Worm (Caenorhabditis elegans) whole organism, L2 larva: Measurements from ENCODE around the gene R02E4.3.
A peak's percentile ranks its signal among the peaks of the same experiment; 100 is the strongest.

Experiments
- F13H6.1 ChIP-seq: sonication (generic microtip); optimal IDR thresholded peaks from 2 replicates; lab custom pipeline; 2016; ENCODE audit warnings: missing genetic modification characterization, missing compliant biosample characterization
- Y55F3AM.14 ChIP-seq: fragments of 200-800 bp; sonication (Bioruptor generic); optimal IDR thresholded peaks from 2 replicates; lab custom pipeline; 2018; ENCODE audit warnings: mild to moderate bottlenecking, missing genetic modification characterization, missing compliant biosample characterization
- alr-1 ChIP-seq: fragments of 150-350 bp; optimal IDR thresholded peaks from 2 replicates; lab custom pipeline; 2014; ENCODE audit warnings: missing biosample characterization, missing genetic modification characterization
- aly-2 ChIP-seq: fragments of 150-350 bp; optimal IDR thresholded peaks from 2 replicates; lab custom pipeline; 2014; ENCODE audit warnings: missing biosample characterization, missing genetic modification characterization
- ama-1 ChIP-seq: fragments of 150-350 bp; optimal IDR thresholded peaks from 2 replicates; lab custom pipeline; 2018; ENCODE audit warnings: inconsistent platforms
- ceh-16 ChIP-seq: fragments of 150-350 bp; optimal IDR thresholded peaks from 2 replicates; lab custom pipeline; 2014; ENCODE audit warnings: missing biosample characterization, missing genetic modification characterization
- ceh-82 ChIP-seq: fragments of 150-350 bp; optimal IDR thresholded peaks from 2 replicates; lab custom pipeline; 2014; ENCODE audit warnings: missing biosample characterization, missing genetic modification characterization
- crh-2 ChIP-seq: sonication (generic microtip); optimal IDR thresholded peaks from 2 replicates; lab custom pipeline; 2017; ENCODE audit warnings: missing biosample characterization, missing genetic modification characterization
- dmd-4 ChIP-seq: sonication (generic microtip); optimal IDR thresholded peaks from 2 replicates; lab custom pipeline; 2017; ENCODE audit warnings: missing biosample characterization, missing genetic modification characterization
- egl-27 ChIP-seq: sonication (generic microtip); optimal IDR thresholded peaks from 3 replicates; lab custom pipeline; 2017; ENCODE audit warnings: missing biosample characterization, missing genetic modification reagents, missing genetic modification characterization
- elt-1 ChIP-seq: fragments of 150-350 bp; optimal IDR thresholded peaks from 2 replicates; lab custom pipeline; 2014; ENCODE audit warnings: missing biosample characterization, missing genetic modification characterization
- gmeb-1 ChIP-seq: fragments of 150-350 bp; optimal IDR thresholded peaks from 2 replicates; lab custom pipeline; 2014; ENCODE audit warnings: missing biosample characterization, missing genetic modification characterization
- lin-11 ChIP-seq: fragments of 150-350 bp; sonication (generic microtip); optimal IDR thresholded peaks from 2 replicates; lab custom pipeline; 2014; ENCODE audit warnings: missing biosample characterization, missing genetic modification characterization, inconsistent platforms, mixed read lengths
- lin-39 ChIP-seq: fragments of 150-350 bp; optimal IDR thresholded peaks from 2 replicates; lab custom pipeline; 2014; ENCODE audit warnings: missing biosample characterization, missing genetic modification reagents, missing genetic modification characterization
- mab-5 ChIP-seq: fragments of 150-350 bp; optimal IDR thresholded peaks from 2 replicates; lab custom pipeline; 2014; ENCODE audit warnings: missing biosample characterization, missing genetic modification characterization
- mbf-1 ChIP-seq: sonication (generic microtip); optimal IDR thresholded peaks from 2 replicates; lab custom pipeline; 2017; ENCODE audit warnings: missing biosample characterization, missing genetic modification characterization
- mdl-1 ChIP-seq, 2 experiments: fragments of 150-350 bp in 1 of 2; sonication (generic microtip) in 1 of 2; optimal IDR thresholded peaks; 2 replicates each; lab custom pipeline; 2017; ENCODE audit warnings: missing biosample characterization in 2 of 2, missing genetic modification characterization in 2 of 2
- nhr-11 ChIP-seq: fragments of 150-350 bp; optimal IDR thresholded peaks from 2 replicates; lab custom pipeline; 2014; ENCODE audit warnings: missing biosample characterization, missing genetic modification characterization
- nhr-12 ChIP-seq: fragments of 150-350 bp; optimal IDR thresholded peaks from 2 replicates; lab custom pipeline; 2014; ENCODE audit warnings: missing biosample characterization, missing genetic modification characterization
- nhr-23 ChIP-seq: fragments of 150-350 bp; optimal IDR thresholded peaks from 2 replicates; lab custom pipeline; 2014; ENCODE audit warnings: missing biosample characterization, missing genetic modification reagents, missing genetic modification characterization
- nhr-237 ChIP-seq: fragments of 150-350 bp; optimal IDR thresholded peaks from 2 replicates; lab custom pipeline; 2014; ENCODE audit warnings: missing biosample characterization, missing genetic modification characterization
- nhr-25 ChIP-seq: fragments of 150-350 bp; sonication (generic microtip); optimal IDR thresholded peaks from 3 replicates; lab custom pipeline; 2014; ENCODE audit warnings: missing biosample characterization, missing genetic modification characterization
- nhr-6 ChIP-seq: fragments of 150-350 bp; optimal IDR thresholded peaks from 2 replicates; lab custom pipeline; 2014; ENCODE audit warnings: missing biosample characterization, missing genetic modification characterization
- nhr-77 ChIP-seq: fragments of 150-350 bp; optimal IDR thresholded peaks from 2 replicates; lab custom pipeline; 2014; ENCODE audit warnings: missing biosample characterization, missing genetic modification characterization
- sem-4 ChIP-seq: fragments of 150-350 bp; optimal IDR thresholded peaks from 2 replicates; lab custom pipeline; 2014; ENCODE audit warnings: missing biosample characterization, missing genetic modification reagents, missing genetic modification characterization
- skn-1 ChIP-seq: sonication (generic microtip); optimal IDR thresholded peaks from 2 replicates; lab custom pipeline; 2017; ENCODE audit warnings: missing biosample characterization, missing genetic modification characterization
- sma-3 ChIP-seq: sonication (generic microtip); optimal IDR thresholded peaks from 2 replicates; lab custom pipeline; 2016; ENCODE audit warnings: missing genetic modification reagents, missing genetic modification characterization, missing compliant biosample characterization
- snpc-4 ChIP-seq: fragments of 150-350 bp; optimal IDR thresholded peaks from 2 replicates; lab custom pipeline; 2014; ENCODE audit warnings: missing biosample characterization, missing genetic modification characterization
- unc-39 ChIP-seq: fragments of 150-350 bp; optimal IDR thresholded peaks from 2 replicates; lab custom pipeline; 2014; ENCODE audit warnings: missing biosample characterization, missing genetic modification characterization
- unc-55 ChIP-seq: fragments of 150-350 bp; sonication (generic microtip); optimal IDR thresholded peaks from 3 replicates; lab custom pipeline; 2014; ENCODE audit warnings: missing biosample characterization, missing genetic modification reagents, missing genetic modification characterization
- unc-62 ChIP-seq: fragments of 150-350 bp; optimal IDR thresholded peaks from 2 replicates; lab custom pipeline; 2014; ENCODE audit warnings: missing biosample characterization, missing genetic modification reagents, missing genetic modification characterization
- zag-1 ChIP-seq: fragments of 150-350 bp; optimal IDR thresholded peaks from 2 replicates; lab custom pipeline; 2014; ENCODE audit warnings: missing biosample characterization, missing genetic modification characterization
- ztf-4 ChIP-seq: fragments of 150-350 bp; optimal IDR thresholded peaks from 2 replicates; lab custom pipeline; 2014; ENCODE audit warnings: missing biosample characterization, missing genetic modification characterization

Gene R02E4.3

ce11 chrX:4106896-4107505, 5.1 kb upstream of the R02E4.3 start, which contains the start of gene R02E4.2:
TSS of gene R02E4.2 (plus strand) at chrX:4107455.
- no peak for TF ChIP-seq lin-39 (tag; lab: Kevin White, UChicago)
- TF ChIP-seq zag-1 (tag; lab: Kevin White, UChicago), result no peak
- no peak for TF ChIP-seq lin-11 (tag; lab: Kevin White, UChicago)
- TF ChIP-seq aly-2 (tag; lab: Kevin White, UChicago), result no peak
- no peak for TF ChIP-seq Y55F3AM.14 (GFP tag; lab: Kevin White, UChicago)
- no peak for TF ChIP-seq ceh-16 (tag; lab: Kevin White, UChicago)
- no peak for TF ChIP-seq mdl-1 (tag; optimal IDR thresholded peaks at IDR 0.05; lab: Kevin White, UChicago)
- TF ChIP-seq nhr-12 (tag; lab: Kevin White, UChicago), result no peak
- TF ChIP-seq dmd-4, result no peak
- no peak for TF ChIP-seq alr-1 (tag; lab: Kevin White, UChicago)
- TF ChIP-seq skn-1 (tag; lab: Kevin White, UChicago), result no peak
- TF ChIP-seq elt-1 (tag; lab: Kevin White, UChicago), result no peak
- TF ChIP-seq nhr-77, result no peak
- TF ChIP-seq nhr-23, result no peak
- no peak for TF ChIP-seq gmeb-1
- TF ChIP-seq ceh-82 (tag; lab: Kevin White, UChicago), result no peak
- TF ChIP-seq mbf-1 (tag; lab: Kevin White, UChicago), result no peak
- no peak for TF ChIP-seq egl-27 (tag; lab: Kevin White, UChicago)
- no peak for TF ChIP-seq unc-55 (GFP tag; lab: Kevin White, UChicago)

- no peak for TF ChIP-seq zag-1 (tag; lab: Kevin White, UChicago)
- no peak for TF ChIP-seq nhr-11 (tag; lab: Kevin White, UChicago)
- TF ChIP-seq sem-4 (tag; lab: Kevin White, UChicago), result no peak
- no peak for TF ChIP-seq F13H6.1
- no peak for TF ChIP-seq nhr-6 (tag; lab: Kevin White, UChicago)
- TF ChIP-seq unc-39, result no peak
- TF ChIP-seq sma-3 (GFP tag; lab: Kevin White, UChicago), result no peak
- TF ChIP-seq ceh-16 (tag; lab: Kevin White, UChicago), result no peak
- TF ChIP-seq gmeb-1, result no peak
- no peak for TF ChIP-seq ztf-4 (tag; lab: Kevin White, UChicago)
- TF ChIP-seq elt-1 (tag; lab: Kevin White, UChicago), result no peak
- TF ChIP-seq mbf-1 (tag; lab: Kevin White, UChicago), result no peak
- no peak for TF ChIP-seq Y55F3AM.14 (GFP tag; lab: Kevin White, UChicago)
- TF ChIP-seq nhr-12 (tag; lab: Kevin White, UChicago), result no peak
These were observed 2.5 kb upstream of the R02E4.3 start, which contains the start of gene R02E4.1 for ce11 chrX:4104435-4104834. TSS of gene R02E4.1 (minus strand) at chrX:4104535.

DNA sequence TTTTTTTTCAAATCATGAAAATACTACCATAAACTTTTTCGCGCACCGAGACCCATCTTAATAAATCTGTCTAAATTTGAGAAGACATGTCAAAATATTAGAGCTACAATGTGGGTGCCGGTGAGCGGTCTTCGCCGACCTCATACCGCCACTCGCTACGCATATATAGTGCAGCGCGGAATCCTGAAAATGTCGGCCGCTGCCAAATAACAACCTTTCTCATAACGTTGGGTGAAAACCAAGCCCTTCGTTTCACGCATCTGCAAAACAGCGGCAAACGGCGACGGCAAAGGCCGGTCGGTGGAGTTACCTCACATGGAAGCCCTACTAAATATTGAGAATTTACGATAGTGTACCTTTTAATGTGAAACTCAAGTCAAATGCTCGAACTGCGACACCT, 1.1 kb upstream of the R02E4.3 start:
- no peak for TF ChIP-seq nhr-11 (tag; lab: Kevin White, UChicago)
- TF ChIP-seq crh-2 (tag; lab: Kevin White, UChicago), result no peak
- peak; percentile 85 for TF ChIP-seq snpc-4 (tag; lab: Kevin White, UChicago)

DNA sequence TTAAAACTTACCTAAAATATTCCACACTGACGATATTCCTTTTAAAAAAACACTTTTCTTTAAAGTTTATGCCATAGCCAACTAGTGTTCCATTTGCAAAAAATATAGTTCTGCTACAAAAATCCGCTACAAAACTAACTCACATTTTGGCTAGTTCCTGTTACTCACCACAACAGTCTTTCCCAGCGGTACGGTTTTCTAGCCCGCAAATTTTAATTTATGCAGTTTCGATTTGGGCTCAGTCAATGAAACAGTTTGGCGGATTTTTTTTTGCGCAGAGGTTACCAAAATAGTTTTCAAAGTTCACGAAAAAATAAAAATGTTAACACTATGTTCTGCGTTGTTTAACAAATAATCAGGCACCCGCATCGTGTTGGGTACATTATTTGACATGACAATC, 712 bp downstream of the R02E4.3 start:
- TF ChIP-seq unc-55 (GFP tag; lab: Kevin White, UChicago), result no peak
- TF ChIP-seq ama-1 (lab: Kevin White, UChicago), result peak; percentile 52

DNA sequence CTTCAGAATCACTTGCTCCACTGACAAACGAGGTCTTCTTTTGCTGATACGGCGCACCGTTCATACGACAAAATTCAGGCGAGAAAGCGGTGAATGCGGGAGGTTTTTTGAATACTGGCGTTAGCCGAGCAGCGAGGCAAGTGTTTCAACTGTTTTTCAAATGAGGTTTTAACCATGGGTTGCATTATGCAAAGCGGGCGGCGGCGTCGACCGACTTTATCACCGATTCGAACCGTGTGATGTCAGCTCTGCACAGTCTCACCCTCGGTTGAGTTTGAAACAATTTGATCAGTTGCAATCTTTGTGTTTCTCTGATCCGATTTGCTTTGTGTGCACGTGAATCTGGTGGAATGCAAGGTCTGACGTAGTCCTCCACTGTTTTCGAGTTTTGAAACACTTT, 1.5 kb downstream of the R02E4.3 start, which contains the start of gene clh-4:
TSS of gene clh-4 (minus strand) at position 101 of the 400 bp plus-strand sequence.
- TF ChIP-seq nhr-25 (tag; lab: Kevin White, UChicago) (no peak), nhr-23 (no peak), lin-39 (tag; lab: Kevin White, UChicago) (no peak), alr-1 (tag; lab: Kevin White, UChicago) (no peak), F13H6.1 (no peak)

DNA sequence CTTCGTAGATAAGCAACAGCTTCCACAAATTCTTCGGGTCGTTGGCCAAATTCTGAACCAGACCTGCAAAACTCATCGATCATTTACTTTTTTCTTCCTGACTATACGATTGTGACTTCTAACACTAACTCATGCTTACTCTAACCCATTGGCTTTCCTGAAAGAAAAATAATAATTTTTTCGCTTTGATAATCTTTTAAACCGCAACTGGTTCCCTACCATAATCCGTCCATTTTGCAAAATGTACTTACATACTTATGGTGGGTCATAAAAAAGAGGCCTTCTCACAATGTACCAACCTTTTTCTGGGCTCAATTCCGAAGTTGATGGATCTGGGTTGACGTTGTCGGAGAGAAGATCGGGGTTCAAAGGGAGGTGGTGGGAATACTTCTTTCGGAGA, 6.9 kb downstream of the R02E4.3 start:
- no peak for TF ChIP-seq mbf-1 (tag; lab: Kevin White, UChicago)
- TF ChIP-seq unc-55 (GFP tag; lab: Kevin White, UChicago), result peak; percentile 0
- TF ChIP-seq nhr-237 (tag; lab: Kevin White, UChicago), result no peak
- peak; percentile 61 for TF ChIP-seq mab-5 (tag; lab: Kevin White, UChicago)
- TF ChIP-seq F13H6.1, result no peak
- no peak for TF ChIP-seq unc-62
